Fruit fly (Drosophila melanogaster) whole organism, prepupa: ENCODE measurements around the gene Tdrd3.
A peak's percentile ranks its signal among the peaks of the same experiment; 100 is the strongest.

ENCODE experiments used
- Blimp-1 ChIP-seq: fragments of 200-800 bp; sonication (Bioruptor generic); optimal IDR thresholded peaks from 3 replicates; lab custom pipeline; 2017; ENCODE audit warnings: missing biosample characterization, missing genetic modification characterization, mild to moderate bottlenecking, moderate library complexity, missing genetic modification reagents
- CG10669 ChIP-seq: fragments of 200-800 bp; sonication (Bioruptor generic); optimal IDR thresholded peaks from 3 replicates; lab custom pipeline; 2018; ENCODE audit warnings: missing biosample characterization, mild to moderate bottlenecking, missing genetic modification characterization, moderate library complexity
- CG11294 ChIP-seq: fragments of 200-800 bp; sonication (Bioruptor generic); IDR thresholded peaks from 2 replicates; pipeline ENCODE4 v1.3.6; 2022; ENCODE audit warnings: missing biosample characterization, missing genetic modification characterization
- CG11762 ChIP-seq: fragments of 200-800 bp; sonication (Bioruptor generic); optimal IDR thresholded peaks from 3 replicates; lab custom pipeline; 2016; ENCODE audit warnings: missing biosample characterization, missing genetic modification characterization; ENCODE audit not compliant: insufficient read depth
- CG11902 ChIP-seq: fragments of 200-800 bp; sonication (Bioruptor generic); optimal IDR thresholded peaks from 3 replicates; lab custom pipeline; 2016; ENCODE audit warnings: missing biosample characterization, missing genetic modification characterization
- CG15336 ChIP-seq: fragments of 200-800 bp; sonication (Bioruptor generic); IDR thresholded peaks from 2 replicates; pipeline ENCODE4 v1.3.6; 2022; ENCODE audit warnings: missing biosample characterization, missing genetic modification characterization
- CG16779 ChIP-seq: fragments of 200-800 bp; sonication (Bioruptor generic); optimal IDR thresholded peaks from 3 replicates; lab custom pipeline; 2017; ENCODE audit warnings: missing biosample characterization, mild to moderate bottlenecking, missing genetic modification characterization
- CG3032 ChIP-seq: fragments of 200-800 bp; optimal IDR thresholded peaks from 2 replicates; lab custom pipeline; 2019; ENCODE audit warnings: missing biosample characterization, mild to moderate bottlenecking, missing genetic modification characterization, moderate library complexity
- CG31627 ChIP-seq: fragments of 200-800 bp; sonication (Bioruptor generic); optimal IDR thresholded peaks from 3 replicates; lab custom pipeline; 2016; ENCODE audit warnings: missing biosample characterization, missing genetic modification characterization
- CG32006 ChIP-seq: fragments of 200-800 bp; sonication (Bioruptor generic); optimal IDR thresholded peaks from 3 replicates; lab custom pipeline; 2017; ENCODE audit warnings: missing biosample characterization, mild to moderate bottlenecking, missing genetic modification characterization
- CG34406 ChIP-seq: fragments of 200-800 bp; sonication (Bioruptor generic); optimal IDR thresholded peaks from 3 replicates; lab custom pipeline; 2016; ENCODE audit warnings: missing biosample characterization, missing genetic modification characterization
- CG4318 ChIP-seq: fragments of 200-800 bp; sonication (Bioruptor generic); optimal IDR thresholded peaks from 3 replicates; lab custom pipeline; 2017; ENCODE audit warnings: missing biosample characterization, mild to moderate bottlenecking, missing genetic modification characterization
- CG6163 ChIP-seq: fragments of 200-800 bp; sonication (Bioruptor generic); IDR thresholded peaks from 3 replicates; pipeline ENCODE4 v1.3.6; 2022; ENCODE audit warnings: missing biosample characterization, missing genetic modification characterization
- CG6792 ChIP-seq: fragments of 200-800 bp; sonication (Bioruptor generic); optimal IDR thresholded peaks from 3 replicates; lab custom pipeline; 2016; ENCODE audit warnings: missing biosample characterization, missing genetic modification characterization
- CG6854 ChIP-seq: fragments of 200-800 bp; sonication (Bioruptor generic); optimal IDR thresholded peaks from 2 replicates; lab custom pipeline; 2017; ENCODE audit warnings: missing biosample characterization, mild to moderate bottlenecking, missing genetic modification characterization
- CG8119 ChIP-seq: fragments of 200-800 bp; sonication (Bioruptor generic); IDR thresholded peaks from 3 replicates; pipeline ENCODE4 v1.3.6; 2022; ENCODE audit warnings: missing biosample characterization, missing genetic modification characterization
- CG8319 ChIP-seq: fragments of 200-800 bp; sonication (Bioruptor generic); optimal IDR thresholded peaks from 3 replicates; lab custom pipeline; 2016; ENCODE audit warnings: missing biosample characterization, missing genetic modification characterization
- CG8632 ChIP-seq: fragments of 200-800 bp; sonication (Bioruptor generic); optimal IDR thresholded peaks from 3 replicates; lab custom pipeline; 2016; ENCODE audit warnings: missing biosample characterization, missing genetic modification characterization
- CG9139 ChIP-seq: fragments of 200-800 bp; sonication (Bioruptor generic); optimal IDR thresholded peaks from 3 replicates; lab custom pipeline; 2017; ENCODE audit warnings: missing biosample characterization, mild to moderate bottlenecking, missing genetic modification characterization
- Eip78C ChIP-seq: fragments of 200-800 bp; sonication (Bioruptor generic); peaks from one replicate; lab custom pipeline; 2016; ENCODE audit warnings: missing biosample characterization, missing genetic modification characterization
- Eip93F ChIP-seq: fragments of 200-800 bp; sonication (Bioruptor generic); optimal IDR thresholded peaks from 2 replicates; lab custom pipeline; 2016; ENCODE audit warnings: missing biosample characterization, mild to moderate bottlenecking, missing genetic modification characterization
- Ets21C ChIP-seq: fragments of 200-800 bp; sonication (Bioruptor generic); optimal IDR thresholded peaks from 3 replicates; lab custom pipeline; 2016; ENCODE audit warnings: missing biosample characterization, missing genetic modification characterization
- Ets96B ChIP-seq: fragments of 200-800 bp; optimal IDR thresholded peaks from 2 replicates; lab custom pipeline; 2019; ENCODE audit warnings: missing biosample characterization, mild to moderate bottlenecking, missing genetic modification characterization, moderate library complexity
- Gug ChIP-seq: fragments of 200-800 bp; sonication (Bioruptor generic); IDR thresholded peaks from 2 replicates; pipeline ENCODE4 v1.3.6; 2022; ENCODE audit warnings: missing biosample characterization, missing genetic modification characterization
- Lpt ChIP-seq: fragments of 200-800 bp; sonication (Bioruptor generic); optimal IDR thresholded peaks from 3 replicates; lab custom pipeline; 2016; ENCODE audit warnings: missing biosample characterization, missing genetic modification characterization
- Met ChIP-seq: fragments of 200-800 bp; sonication (Bioruptor generic); optimal IDR thresholded peaks from 3 replicates; lab custom pipeline; 2016; ENCODE audit warnings: missing biosample characterization, missing genetic modification characterization
- Smox ChIP-seq: fragments of 200-800 bp; sonication (Bioruptor generic); optimal IDR thresholded peaks from 3 replicates; lab custom pipeline; 2016; ENCODE audit warnings: missing biosample characterization, missing genetic modification characterization
- Sox102F ChIP-seq: fragments of 200-800 bp; sonication (Bioruptor generic); optimal IDR thresholded peaks from 2 replicates; lab custom pipeline; 2016; ENCODE audit warnings: missing biosample characterization, mild to moderate bottlenecking, missing genetic modification characterization
- Sox15 ChIP-seq: fragments of 200-800 bp; sonication (Bioruptor generic); optimal IDR thresholded peaks from 3 replicates; lab custom pipeline; 2016; ENCODE audit warnings: missing biosample characterization, missing genetic modification characterization
- acj6 ChIP-seq: fragments of 200-800 bp; sonication (Bioruptor generic); optimal IDR thresholded peaks from 3 replicates; lab custom pipeline; 2016; ENCODE audit warnings: missing biosample characterization, missing genetic modification characterization
- cyc ChIP-seq: fragments of 200-800 bp; sonication (Bioruptor generic); optimal IDR thresholded peaks from 3 replicates; lab custom pipeline; 2016; ENCODE audit warnings: missing biosample characterization, missing genetic modification characterization
- dac ChIP-seq: fragments of 200-800 bp; sonication (Bioruptor generic); optimal IDR thresholded peaks from 2 replicates; lab custom pipeline; 2017; ENCODE audit warnings: missing biosample characterization, mild to moderate bottlenecking, missing genetic modification characterization
- dsx ChIP-seq: fragments of 200-800 bp; optimal IDR thresholded peaks from 3 replicates; lab custom pipeline; 2019; ENCODE audit warnings: missing biosample characterization, mild to moderate bottlenecking, missing genetic modification characterization, moderate library complexity; ENCODE audit not compliant: poor library complexity, severe bottlenecking
- eg ChIP-seq: fragments of 200-800 bp; sonication (Bioruptor generic); IDR thresholded peaks from 3 replicates; pipeline ENCODE4 v1.3.6; 2022; ENCODE audit warnings: missing biosample characterization, missing genetic modification characterization
- esn ChIP-seq: fragments of 200-800 bp; sonication (Bioruptor generic); optimal IDR thresholded peaks from 2 replicates; lab custom pipeline; 2016; ENCODE audit warnings: missing biosample characterization, mild to moderate bottlenecking, missing genetic modification characterization, moderate library complexity
- fd85E ChIP-seq: fragments of 200-800 bp; sonication (Bioruptor generic); optimal IDR thresholded peaks from 3 replicates; lab custom pipeline; 2016; ENCODE audit warnings: missing biosample characterization, missing genetic modification characterization
- fkh ChIP-seq: fragments of 200-800 bp; sonication (Bioruptor generic); optimal IDR thresholded peaks from 3 replicates; lab custom pipeline; 2017; ENCODE audit warnings: missing biosample characterization, mild to moderate bottlenecking, missing genetic modification characterization, moderate library complexity
- pdm3 ChIP-seq: fragments of 200-800 bp; sonication (Bioruptor generic); optimal IDR thresholded peaks from 3 replicates; lab custom pipeline; 2016; ENCODE audit warnings: missing biosample characterization, missing genetic modification characterization
- salr ChIP-seq, 2 experiments: fragments of 200-800 bp; sonication (Bioruptor generic); optimal IDR thresholded peaks; 3 replicates each; lab custom pipeline; 2016 to 2018; ENCODE audit warnings: missing biosample characterization in 2 of 2, missing genetic modification characterization in 2 of 2, mild to moderate bottlenecking in 1 of 2
- spab ChIP-seq: fragments of 200-800 bp; sonication (Bioruptor generic); optimal IDR thresholded peaks from 2 replicates; lab custom pipeline; 2017; ENCODE audit warnings: missing biosample characterization, mild to moderate bottlenecking, missing genetic modification characterization, missing genetic modification reagents
- svp ChIP-seq: fragments of 200-800 bp; sonication (Bioruptor generic); peaks from one replicate; lab custom pipeline; 2016; ENCODE audit warnings: missing biosample characterization, missing genetic modification characterization
- vri ChIP-seq: fragments of 200-800 bp; sonication (Bioruptor generic); optimal IDR thresholded peaks from 3 replicates; lab custom pipeline; 2016; ENCODE audit warnings: missing biosample characterization, mild to moderate bottlenecking, missing genetic modification characterization

Gene Tdrd3

dm6 chr3L:14790127-14790589 lies 3.6 kb downstream of the Tdrd3 start (continued):
- peak; percentile 57; the same call in 1 of the 2 replicates for TF ChIP-seq CG11294
- TF ChIP-seq CG9139 (GFP tag; lab: Kevin White, UChicago) = peak; percentile 39
- peak; percentile 71 for TF ChIP-seq Sox15 (GFP tag; lab: Kevin White, UChicago)
- TF ChIP-seq Sox102F (GFP tag; lab: Kevin White, UChicago) = peak; percentile 85
- TF ChIP-seq spab (GFP tag; lab: Kevin White, UChicago) = peak; percentile 14
- peak; percentile 70 for TF ChIP-seq CG8632 (GFP tag; lab: Kevin White, UChicago)
- peak; percentile 78 for TF ChIP-seq CG11762 (GFP tag; lab: Kevin White, UChicago)
- peak; percentile 82 for TF ChIP-seq pdm3 (GFP tag; lab: Kevin White, UChicago)
- peak; percentile 72 for TF ChIP-seq eg (GFP tag; lab: Robert Waterston, UW)
- peak; percentile 68 for TF ChIP-seq Lpt
- peak; percentile 84 for TF ChIP-seq Met (GFP tag; lab: Kevin White, UChicago)
- peak; percentile 80 for TF ChIP-seq Smox
- peak; percentile 78 for TF ChIP-seq vri
- TF ChIP-seq fkh (GFP tag; lab: Kevin White, UChicago) = peak; percentile 26
- TF ChIP-seq CG15336 (GFP tag; lab: Robert Waterston, UW) = peak; percentile 23; the same call in 1 of the 2 replicates
- TF ChIP-seq svp = peak; percentile 93
- peak; percentile 88 for TF ChIP-seq cyc (GFP tag; lab: Kevin White, UChicago)
- peak; percentile 61 for TF ChIP-seq CG8319 (GFP tag; lab: Kevin White, UChicago)
- TF ChIP-seq CG34406 (GFP tag; lab: Kevin White, UChicago) = peak; percentile 70
- TF ChIP-seq CG32006 = no peak

dm6 chr3L:14790849-14791646 lies 4.5 kb downstream of the Tdrd3 start:
- TF ChIP-seq CG4318 (GFP tag; lab: Kevin White, UChicago) (no peak), Sox15 (GFP tag; lab: Kevin White, UChicago) (no peak), eg (GFP tag; lab: Robert Waterston, UW) (peak; percentile 61), Gug (peak; percentile 38; the same call in 1 of the 2 replicates), CG8319 (GFP tag; lab: Kevin White, UChicago) (no peak), salr (GFP tag; optimal IDR thresholded peaks at IDR 0.05; lab: Kevin White, UChicago) (no peak), CG11762 (GFP tag; lab: Kevin White, UChicago) (no peak), esn (GFP tag; lab: Kevin White, UChicago) (no peak), CG6163 (GFP tag; lab: Robert Waterston, UW) (peak; percentile 68), dsx (GFP tag; lab: Kevin White, UChicago) (no peak), svp (no peak), CG15336 (GFP tag; lab: Robert Waterston, UW) (peak; percentile 41; the same call in 1 of the 2 replicates), CG10669 (no peak)

dm6 chr3L:14801854-14802616 lies 15.4 kb downstream of the Tdrd3 start, which contains the start of gene NHP2:
Gene NHP2, minus strand, starts transcription at chr3L:14802168.
- TF ChIP-seq CG31627 (GFP tag; lab: Kevin White, UChicago) = no peak
- TF ChIP-seq svp = peak; percentile 60
- peak; percentile 54 for TF ChIP-seq CG11902 (GFP tag; lab: Kevin White, UChicago)
- peak; percentile 84 for TF ChIP-seq CG3032 (tag; lab: Kevin White, UChicago)
- no peak for TF ChIP-seq fd85E (GFP tag; lab: Kevin White, UChicago)
- TF ChIP-seq spab (GFP tag; lab: Kevin White, UChicago) = no peak
- peak; percentile 85 for TF ChIP-seq esn (GFP tag; lab: Kevin White, UChicago)
- TF ChIP-seq CG16779 (tag; lab: Kevin White, UChicago) = no peak
- TF ChIP-seq CG8119 (GFP tag; lab: Robert Waterston, UW) = peak; percentile 88
- peak; percentile 44; the same call in 1 of the 2 replicates for TF ChIP-seq CG11294
- peak; percentile 49 for TF ChIP-seq Ets21C
- TF ChIP-seq CG4318 (GFP tag; lab: Kevin White, UChicago) = peak; percentile 66
- no peak for TF ChIP-seq Eip78C (GFP tag; lab: Kevin White, UChicago)
- no peak for TF ChIP-seq dsx (GFP tag; lab: Kevin White, UChicago)
- TF ChIP-seq CG6792 (GFP tag; lab: Kevin White, UChicago) = peak; percentile 77
- TF ChIP-seq Blimp-1 (GFP tag; lab: Kevin White, UChicago) = peak; percentile 42
- TF ChIP-seq Ets96B (tag; lab: Kevin White, UChicago) = peak; percentile 80
- TF ChIP-seq Eip93F (GFP tag; lab: Kevin White, UChicago) = peak; percentile 60
- no peak for TF ChIP-seq dac
- peak; percentile 63 for TF ChIP-seq CG6854 (GFP tag; lab: Kevin White, UChicago)
- peak; percentile 54 for TF ChIP-seq Sox15 (GFP tag; lab: Kevin White, UChicago)
- no peak for TF ChIP-seq acj6 (GFP tag; lab: Kevin White, UChicago)
- TF ChIP-seq CG6163 (GFP tag; lab: Robert Waterston, UW) = peak; percentile 93; the same call in 2 of the 3 replicates
- peak; percentile 73 for TF ChIP-seq CG11762 (GFP tag; lab: Kevin White, UChicago)
